Worm (Caenorhabditis elegans) whole organism, mixed stage, embryonic: Measurements from ENCODE around the gene B0034.2.

Source experiments
- blmp-1 ChIP-seq: fragments of 150-350 bp; optimal IDR thresholded peaks from 2 replicates; lab custom pipeline; 2014; ENCODE audit warnings: missing biosample characterization, missing genetic modification characterization
- cnd-1 ChIP-seq: fragments of 200-800 bp; sonication (Bioruptor generic); optimal IDR thresholded peaks from 2 replicates; lab custom pipeline; 2018; ENCODE audit warnings: mild to moderate bottlenecking, missing genetic modification characterization, missing compliant biosample characterization
- elt-1 ChIP-seq: sonication (generic microtip); optimal IDR thresholded peaks from 2 replicates; lab custom pipeline; 2017; ENCODE audit warnings: missing genetic modification characterization, mild to moderate bottlenecking, missing compliant biosample characterization, antibody characterized with exemption, moderate library complexity, borderline replicate concordance; ENCODE audit not compliant: insufficient read depth
- elt-3 ChIP-seq: fragments of 150-350 bp; optimal IDR thresholded peaks from 2 replicates; lab custom pipeline; 2014; ENCODE audit warnings: missing biosample characterization, missing genetic modification characterization
- lin-13 ChIP-seq: fragments of 150-350 bp; optimal IDR thresholded peaks from 2 replicates; lab custom pipeline; 2014; ENCODE audit warnings: missing biosample characterization, missing genetic modification characterization
- nhr-12 ChIP-seq: fragments of 150-350 bp; optimal IDR thresholded peaks from 2 replicates; lab custom pipeline; 2014; ENCODE audit warnings: missing biosample characterization, missing genetic modification characterization
- nhr-2 ChIP-seq: fragments of 150-350 bp; optimal IDR thresholded peaks from 2 replicates; lab custom pipeline; 2014; ENCODE audit warnings: missing biosample characterization, missing genetic modification characterization
- nhr-28 ChIP-seq: fragments of 150-350 bp; optimal IDR thresholded peaks from 2 replicates; lab custom pipeline; 2014; ENCODE audit warnings: missing biosample characterization, missing genetic modification characterization
- nhr-76 ChIP-seq: sonication (generic microtip); optimal IDR thresholded peaks from 2 replicates; lab custom pipeline; 2017; ENCODE audit warnings: missing biosample characterization, missing genetic modification characterization
- sptf-1 ChIP-seq: sonication (generic microtip); optimal IDR thresholded peaks from 2 replicates; lab custom pipeline; 2017; ENCODE audit warnings: mild to moderate bottlenecking, missing genetic modification characterization, moderate library complexity, missing compliant biosample characterization
- unc-39 ChIP-seq: fragments of 150-350 bp; optimal IDR thresholded peaks from 2 replicates; lab custom pipeline; 2014; ENCODE audit warnings: missing biosample characterization, missing genetic modification characterization

DNA sequence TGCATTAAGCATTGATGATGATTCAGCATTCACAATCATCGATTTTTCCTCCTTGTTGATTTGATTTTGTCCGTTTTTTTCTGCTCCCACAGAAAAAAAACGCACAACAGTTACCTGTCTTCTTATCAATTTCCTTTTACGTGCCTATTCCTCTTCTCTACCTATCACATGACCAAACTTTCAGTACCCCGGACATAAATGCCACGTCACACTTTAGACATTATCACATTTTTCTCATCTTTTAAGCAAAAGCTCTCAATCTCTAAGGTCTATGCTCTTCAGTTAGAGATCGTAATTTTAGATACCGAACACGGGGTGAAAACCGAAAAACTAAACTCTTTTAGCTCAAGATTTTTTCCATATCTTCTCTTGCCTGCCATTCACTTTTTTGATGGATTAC, 8.2 kb downstream of the B0034.2 start:
- TF ChIP-seq elt-1 (tag; lab: Kevin White, UChicago) = no peak
- TF ChIP-seq nhr-2 = no peak
- TF ChIP-seq elt-3 (tag; lab: Kevin White, UChicago) = no peak
- TF ChIP-seq cnd-1 (tag; lab: Kevin White, UChicago) = no peak
- no peak for TF ChIP-seq unc-39 (tag; lab: Kevin White, UChicago)
- no peak for TF ChIP-seq nhr-76 (tag; lab: Kevin White, UChicago)
- no peak for TF ChIP-seq lin-13 (tag; lab: Kevin White, UChicago)
- no peak for TF ChIP-seq blmp-1 (tag; lab: Kevin White, UChicago)
- TF ChIP-seq sptf-1 (tag; lab: Kevin White, UChicago) = no peak
- TF ChIP-seq nhr-12 (tag; lab: Kevin White, UChicago) = no peak
- no peak for TF ChIP-seq nhr-28 (tag; lab: Kevin White, UChicago)
